Worm (Caenorhabditis elegans) whole organism, late embryonic: ENCODE measurements around the gene grl-4.

Experiments
- C08G9.2 ChIP-seq: sonication (generic microtip); optimal IDR thresholded peaks from 2 replicates; lab custom pipeline; 2016; ENCODE audit warnings: mild to moderate bottlenecking, missing genetic modification characterization, moderate library complexity, missing compliant biosample characterization
- C38D4.7 ChIP-seq: fragments of 200-800 bp; sonication (Bioruptor generic); optimal IDR thresholded peaks from 2 replicates; lab custom pipeline; 2018; ENCODE audit warnings: mild to moderate bottlenecking, missing genetic modification characterization, moderate library complexity, missing compliant biosample characterization
- F13H6.1 ChIP-seq: sonication (generic microtip); optimal IDR thresholded peaks from 2 replicates; lab custom pipeline; 2016; ENCODE audit warnings: missing genetic modification characterization, missing compliant biosample characterization
- K09A11.1 ChIP-seq: sonication (generic microtip); optimal IDR thresholded peaks from 2 replicates; lab custom pipeline; 2017; ENCODE audit warnings: antibody characterized with exemption, mild to moderate bottlenecking, missing genetic modification characterization, missing compliant biosample characterization; ENCODE audit not compliant: insufficient read depth
- Y22D7AL.16 ChIP-seq: sonication (generic microtip); optimal IDR thresholded peaks from 2 replicates; lab custom pipeline; 2016; ENCODE audit warnings: missing genetic modification characterization, missing compliant biosample characterization
- ahr-1 ChIP-seq: sonication (generic microtip); optimal IDR thresholded peaks from 2 replicates; lab custom pipeline; 2016; ENCODE audit warnings: missing genetic modification characterization, missing compliant biosample characterization
- ama-1 ChIP-seq: fragments of 150-350 bp; optimal IDR thresholded peaks from 2 replicates; lab custom pipeline; 2014
- ceh-14 ChIP-seq: sonication (generic microtip); optimal IDR thresholded peaks from 2 replicates; lab custom pipeline; 2016; ENCODE audit warnings: missing genotype, missing genetic modification characterization, missing compliant biosample characterization
- ceh-18 ChIP-seq: sonication (generic microtip); optimal IDR thresholded peaks from 2 replicates; lab custom pipeline; 2016; ENCODE audit warnings: missing genetic modification characterization, missing compliant biosample characterization
- ceh-19 ChIP-seq: fragments of 200-800 bp; sonication (Bioruptor generic); optimal IDR thresholded peaks from 2 replicates; lab custom pipeline; 2018; ENCODE audit warnings: mild to moderate bottlenecking, missing genetic modification characterization, missing compliant biosample characterization
- ceh-2 ChIP-seq: sonication (generic microtip); optimal IDR thresholded peaks from 2 replicates; lab custom pipeline; 2016; ENCODE audit warnings: missing genotype, missing genetic modification characterization, missing compliant biosample characterization
- ceh-22 ChIP-seq: sonication (generic microtip); optimal IDR thresholded peaks from 2 replicates; lab custom pipeline; 2017; ENCODE audit warnings: missing biosample characterization, missing genetic modification characterization
- ceh-30 ChIP-seq: fragments of 150-350 bp; optimal IDR thresholded peaks from 2 replicates; lab custom pipeline; 2014; ENCODE audit warnings: missing biosample characterization, missing genetic modification characterization
- ceh-31 ChIP-seq: sonication (generic microtip); optimal IDR thresholded peaks from 2 replicates; lab custom pipeline; 2016; ENCODE audit warnings: missing genetic modification characterization, missing compliant biosample characterization
- ceh-34 ChIP-seq: sonication (generic microtip); optimal IDR thresholded peaks from 2 replicates; lab custom pipeline; 2016; ENCODE audit warnings: mild to moderate bottlenecking, missing genetic modification characterization, missing compliant biosample characterization
- ceh-45 ChIP-seq: fragments of 200-800 bp; sonication (Bioruptor generic); IDR thresholded peaks from 2 replicates; pipeline ENCODE4 v1.3.6; 2022; ENCODE audit warnings: missing genetic modification reagents, missing genetic modification characterization, missing compliant biosample characterization
- ceh-6 ChIP-seq: fragments of 200-800 bp; sonication (Bioruptor generic); optimal IDR thresholded peaks from 2 replicates; lab custom pipeline; 2018; ENCODE audit warnings: mild to moderate bottlenecking, missing genetic modification characterization, missing compliant biosample characterization
- ceh-9 ChIP-seq: sonication (generic microtip); optimal IDR thresholded peaks from 2 replicates; lab custom pipeline; 2016; ENCODE audit warnings: mild to moderate bottlenecking, missing genetic modification characterization, inconsistent platforms, missing compliant biosample characterization
- che-1 ChIP-seq: sonication (generic microtip); optimal IDR thresholded peaks from 2 replicates; lab custom pipeline; 2016; ENCODE audit warnings: mild to moderate bottlenecking, missing genetic modification characterization, missing compliant biosample characterization
- dmd-4 ChIP-seq: sonication (generic microtip); optimal IDR thresholded peaks from 2 replicates; lab custom pipeline; 2016; ENCODE audit warnings: borderline replicate concordance, missing genetic modification characterization, missing compliant biosample characterization
- dve-1 ChIP-seq: sonication (generic microtip); optimal IDR thresholded peaks from 2 replicates; lab custom pipeline; 2017; ENCODE audit warnings: antibody characterized with exemption, mild to moderate bottlenecking, missing genetic modification characterization, missing compliant biosample characterization
- elt-2 ChIP-seq: sonication (generic microtip); optimal IDR thresholded peaks from 2 replicates; lab custom pipeline; 2016; ENCODE audit warnings: missing genetic modification reagents, missing genetic modification characterization, missing compliant biosample characterization
- elt-4 ChIP-seq: sonication (generic microtip); optimal IDR thresholded peaks from 2 replicates; lab custom pipeline; 2016; ENCODE audit warnings: missing genetic modification characterization, missing compliant biosample characterization
- ets-4 ChIP-seq: sonication (generic microtip); optimal IDR thresholded peaks from 2 replicates; lab custom pipeline; 2016; ENCODE audit warnings: missing genetic modification characterization, missing compliant biosample characterization
- eyg-1 ChIP-seq: sonication (generic microtip); optimal IDR thresholded peaks from 2 replicates; lab custom pipeline; 2016; ENCODE audit warnings: missing genotype, missing genetic modification characterization, missing compliant biosample characterization
- fax-1 ChIP-seq: sonication (generic microtip); optimal IDR thresholded peaks from 2 replicates; lab custom pipeline; 2016; ENCODE audit warnings: missing genotype, missing genetic modification characterization, missing compliant biosample characterization
- gmeb-2 ChIP-seq: sonication (generic microtip); optimal IDR thresholded peaks from 2 replicates; lab custom pipeline; 2016; ENCODE audit warnings: missing genetic modification characterization, inconsistent platforms, missing compliant biosample characterization
- hlh-15 ChIP-seq: sonication (generic microtip); optimal IDR thresholded peaks from 2 replicates; lab custom pipeline; 2016; ENCODE audit warnings: missing genetic modification characterization, missing compliant biosample characterization
- hlh-30 ChIP-seq: sonication (generic microtip); optimal IDR thresholded peaks from 2 replicates; lab custom pipeline; 2017; ENCODE audit warnings: antibody characterized with exemption, missing genetic modification characterization, missing compliant biosample characterization; ENCODE audit not compliant: insufficient read depth
- hlh-6 ChIP-seq: sonication (generic microtip); optimal IDR thresholded peaks from 2 replicates; lab custom pipeline; 2016; ENCODE audit warnings: missing genotype, missing genetic modification characterization, missing compliant biosample characterization
- hlh-8 ChIP-seq: sonication (generic microtip); optimal IDR thresholded peaks from 2 replicates; lab custom pipeline; 2016; ENCODE audit warnings: missing genotype, missing genetic modification characterization, missing compliant biosample characterization
- lin-11 ChIP-seq: fragments of 200-800 bp; sonication (Bioruptor generic); optimal IDR thresholded peaks from 2 replicates; lab custom pipeline; 2018; ENCODE audit warnings: mild to moderate bottlenecking, missing genetic modification characterization, missing compliant biosample characterization
- madf-2 ChIP-seq: sonication (generic microtip); optimal IDR thresholded peaks from 2 replicates; lab custom pipeline; 2017; ENCODE audit warnings: missing genetic modification characterization, missing compliant biosample characterization
- nfya-1 ChIP-seq: sonication (generic microtip); optimal IDR thresholded peaks from 2 replicates; lab custom pipeline; 2017; ENCODE audit warnings: missing genetic modification characterization, mild to moderate bottlenecking, missing compliant biosample characterization, antibody characterized with exemption, moderate library complexity
- nhr-11 ChIP-seq: fragments of 150-350 bp; optimal IDR thresholded peaks from 2 replicates; lab custom pipeline; 2014; ENCODE audit warnings: missing biosample characterization, missing genetic modification characterization
- nhr-232 ChIP-seq: sonication (generic microtip); optimal IDR thresholded peaks from 2 replicates; lab custom pipeline; 2016; ENCODE audit warnings: missing genetic modification characterization, missing compliant biosample characterization
- odd-2 ChIP-seq: sonication (generic microtip); optimal IDR thresholded peaks from 2 replicates; lab custom pipeline; 2017; ENCODE audit warnings: antibody characterized with exemption, mild to moderate bottlenecking, missing genetic modification characterization, missing compliant biosample characterization
- pag-3 ChIP-seq: sonication (generic microtip); optimal IDR thresholded peaks from 2 replicates; lab custom pipeline; 2016; ENCODE audit warnings: missing compliant biosample characterization, missing genetic modification characterization, borderline replicate concordance
- pat-9 ChIP-seq: fragments of 200-800 bp; sonication (Bioruptor generic); optimal IDR thresholded peaks from 2 replicates; lab custom pipeline; 2018; ENCODE audit warnings: mild to moderate bottlenecking, missing genetic modification characterization, moderate library complexity, missing compliant biosample characterization
- pax-1 ChIP-seq: fragments of 150-350 bp; optimal IDR thresholded peaks from 2 replicates; lab custom pipeline; 2014; ENCODE audit warnings: missing biosample characterization, missing genetic modification characterization
- pha-2 ChIP-seq: sonication (generic microtip); optimal IDR thresholded peaks from 2 replicates; lab custom pipeline; 2017; ENCODE audit warnings: mild to moderate bottlenecking, missing genetic modification characterization, missing compliant biosample characterization
- pros-1 ChIP-seq: fragments of 150-350 bp; optimal IDR thresholded peaks from 2 replicates; lab custom pipeline; 2014; ENCODE audit warnings: missing biosample characterization, missing genetic modification reagents, missing genetic modification characterization
- ref-2 ChIP-seq: sonication (generic microtip); optimal IDR thresholded peaks from 2 replicates; lab custom pipeline; 2016; ENCODE audit warnings: missing genetic modification characterization, missing compliant biosample characterization
- rnt-1 ChIP-seq: sonication (generic microtip); optimal IDR thresholded peaks from 2 replicates; lab custom pipeline; 2016; ENCODE audit warnings: missing genetic modification characterization, missing compliant biosample characterization
- syd-9 ChIP-seq: sonication (generic microtip); optimal IDR thresholded peaks from 2 replicates; lab custom pipeline; 2016; ENCODE audit warnings: mild to moderate bottlenecking, missing genetic modification characterization, moderate library complexity, missing compliant biosample characterization
- tbx-2 ChIP-seq: sonication (generic microtip); optimal IDR thresholded peaks from 2 replicates; lab custom pipeline; 2016; ENCODE audit warnings: missing genetic modification characterization, missing compliant biosample characterization
- unc-3 ChIP-seq, 2 experiments: fragments of 200-800 bp in 1 of 2; sonication (Bioruptor generic) in 1 of 2; sonication (generic microtip) in 1 of 2; conservative IDR thresholded peaks in 1 of 2; optimal IDR thresholded peaks in 1 of 2; 2 replicates each; pipeline versions ENCODE4 v1.3.6 to Lab custom; 2016 to 2022; ENCODE audit warnings: missing compliant biosample characterization in 2 of 2, missing genetic modification characterization in 2 of 2, missing genetic modification reagents in 1 of 2
- unc-42 ChIP-seq: sonication (generic microtip); optimal IDR thresholded peaks from 2 replicates; lab custom pipeline; 2016; ENCODE audit warnings: missing genotype, missing genetic modification characterization, missing compliant biosample characterization
- unc-55 ChIP-seq: sonication (generic microtip); optimal IDR thresholded peaks from 2 replicates; lab custom pipeline; 2017; ENCODE audit warnings: missing biosample characterization, missing genetic modification reagents, missing genetic modification characterization
- unc-86 ChIP-seq: sonication (generic microtip); optimal IDR thresholded peaks from 2 replicates; lab custom pipeline; 2016; ENCODE audit warnings: missing genetic modification characterization, missing compliant biosample characterization

Gene grl-4

DNA sequence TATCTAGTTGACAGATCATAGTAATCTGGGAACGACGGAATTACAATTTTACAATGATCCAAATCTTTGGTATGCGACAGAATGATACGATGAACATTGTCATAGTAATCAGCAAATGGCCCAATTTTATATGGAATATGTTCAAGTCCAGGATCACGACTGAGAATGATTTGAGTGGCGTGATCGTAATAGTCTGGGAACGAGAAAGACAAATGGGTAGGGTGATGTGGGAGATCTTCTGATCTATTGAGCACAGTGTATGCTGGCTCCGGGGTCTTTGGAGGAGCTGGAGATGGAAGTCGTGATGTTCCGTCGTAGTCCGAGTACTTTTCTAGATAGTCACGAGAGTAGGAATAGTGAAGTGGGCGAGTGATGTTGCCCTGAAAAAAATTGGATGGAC, 13.3 kb upstream of the grl-4 start:
- no peak for TF ChIP-seq rnt-1
- TF ChIP-seq unc-3 (GFP tag; conservative IDR thresholded peaks at IDR 0.05; lab: Robert Waterston, UW) = no peak
- no peak for TF ChIP-seq unc-3 (tag; optimal IDR thresholded peaks at IDR 0.05; lab: Kevin White, UChicago)
- TF ChIP-seq gmeb-2 (tag; lab: Kevin White, UChicago) = no peak
- no peak for TF ChIP-seq C38D4.7
- no peak for TF ChIP-seq ceh-34 (tag; lab: Kevin White, UChicago)
- no peak for TF ChIP-seq elt-4
- no peak for TF ChIP-seq ahr-1 (tag; lab: Kevin White, UChicago)
- TF ChIP-seq nhr-11 = no peak
- TF ChIP-seq pax-1 (tag; lab: Kevin White, UChicago) = no peak
- TF ChIP-seq ceh-30 = no peak
- TF ChIP-seq ama-1 (lab: Kevin White, UChicago) = no peak
- no peak for TF ChIP-seq lin-11
- TF ChIP-seq ceh-9 (tag; lab: Kevin White, UChicago) = no peak
- no peak for TF ChIP-seq fax-1
- no peak for TF ChIP-seq unc-55
- TF ChIP-seq unc-86 (tag; lab: Kevin White, UChicago) = no peak
- TF ChIP-seq dmd-4 = no peak
- TF ChIP-seq pag-3 = no peak

DNA sequence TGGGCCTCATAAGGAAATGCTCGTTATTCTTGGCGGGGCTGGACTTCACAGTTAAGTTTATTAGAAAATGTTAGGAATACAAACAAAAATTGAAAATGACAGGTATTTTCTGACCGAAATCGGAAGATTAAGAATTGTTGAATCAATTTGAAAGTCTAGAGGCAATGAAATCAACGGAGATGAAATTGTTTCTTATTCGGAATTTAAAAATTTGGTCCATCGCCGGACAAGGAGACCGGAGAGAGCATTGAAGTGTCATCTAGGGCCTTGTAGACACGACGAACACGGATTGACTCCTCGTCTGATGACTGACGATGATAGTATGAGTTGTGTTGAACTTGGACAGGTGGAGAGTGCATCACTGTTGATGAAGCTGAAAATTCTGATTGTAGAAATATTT, 10.1 kb upstream of the grl-4 start:
- TF ChIP-seq ceh-19 (GFP tag; lab: Kevin White, UChicago) = no peak

DNA sequence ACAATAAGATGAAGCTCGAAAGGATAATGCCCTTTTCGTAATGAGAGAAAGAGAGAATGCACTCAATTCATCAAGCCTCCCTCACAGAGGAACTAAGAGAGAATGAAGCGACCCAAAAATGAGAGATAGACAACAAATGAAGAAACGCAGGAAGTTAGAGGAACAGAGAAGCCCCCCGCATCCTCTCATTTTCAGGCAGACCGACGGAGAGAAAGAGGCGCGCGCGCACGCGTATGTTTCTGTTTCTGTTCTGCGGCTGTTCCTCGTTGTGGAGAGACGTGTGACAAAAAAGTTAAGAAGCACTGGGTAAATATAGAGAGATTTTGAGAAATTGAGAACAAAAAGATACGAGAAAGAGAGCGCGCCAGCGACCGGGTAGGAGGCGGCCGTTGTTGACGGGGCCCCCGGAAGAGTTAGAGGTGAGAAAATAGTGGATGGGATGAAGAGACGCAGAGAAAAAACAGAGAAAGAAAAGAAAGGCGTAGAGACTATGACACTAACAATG, 9.4 kb upstream of the grl-4 start:
- TF ChIP-seq hlh-8 (tag; lab: Kevin White, UChicago) (no peak), unc-55 (peak; percentile 69), pat-9 (tag; lab: Kevin White, UChicago) (peak; percentile 60), dve-1 (no peak), hlh-15 (tag; lab: Kevin White, UChicago) (no peak), che-1 (tag; lab: Kevin White, UChicago) (no peak), ref-2 (peak; percentile 67), madf-2 (no peak), unc-3 (GFP tag; conservative IDR thresholded peaks at IDR 0.05; lab: Robert Waterston, UW) (no peak), unc-3 (tag; optimal IDR thresholded peaks at IDR 0.05; lab: Kevin White, UChicago) (no peak), rnt-1 (peak; percentile 81), ceh-34 (tag; lab: Kevin White, UChicago) (peak; percentile 55), odd-2 (no peak), fax-1 (no peak), ceh-2 (tag; lab: Kevin White, UChicago) (peak; percentile 29), ets-4 (peak; percentile 38), hlh-6 (peak; percentile 1), pros-1 (tag; lab: Kevin White, UChicago) (peak; percentile 96), pha-2 (no peak), syd-9 (peak; percentile 13), unc-42 (peak; percentile 87), ceh-14 (tag; lab: Kevin White, UChicago) (peak; percentile 28), F13H6.1 (tag; lab: Kevin White, UChicago) (peak; percentile 53), C08G9.2 (tag; lab: Kevin White, UChicago) (peak; percentile 16), ceh-6 (GFP tag; lab: Kevin White, UChicago) (no peak), ceh-22 (no peak), nhr-232 (tag; lab: Kevin White, UChicago) (no peak), nfya-1 (tag; lab: Kevin White, UChicago) (peak; percentile 81), ceh-18 (peak; percentile 79), nhr-11 (no peak), ceh-45 (GFP tag; lab: Robert Waterston, UW) (no peak), eyg-1 (tag; lab: Kevin White, UChicago) (peak; percentile 5), K09A11.1 (no peak), elt-2 (tag; lab: Kevin White, UChicago) (peak; percentile 27), ceh-31 (tag; lab: Kevin White, UChicago) (peak; percentile 89), tbx-2 (tag; lab: Kevin White, UChicago) (peak; percentile 82), Y22D7AL.16 (tag; lab: Kevin White, UChicago) (no peak), hlh-30 (tag; lab: Kevin White, UChicago) (peak; percentile 52)
